Worm (Caenorhabditis elegans): ENCODE data around the gene clec-160.

clec-160 gene

DNA sequence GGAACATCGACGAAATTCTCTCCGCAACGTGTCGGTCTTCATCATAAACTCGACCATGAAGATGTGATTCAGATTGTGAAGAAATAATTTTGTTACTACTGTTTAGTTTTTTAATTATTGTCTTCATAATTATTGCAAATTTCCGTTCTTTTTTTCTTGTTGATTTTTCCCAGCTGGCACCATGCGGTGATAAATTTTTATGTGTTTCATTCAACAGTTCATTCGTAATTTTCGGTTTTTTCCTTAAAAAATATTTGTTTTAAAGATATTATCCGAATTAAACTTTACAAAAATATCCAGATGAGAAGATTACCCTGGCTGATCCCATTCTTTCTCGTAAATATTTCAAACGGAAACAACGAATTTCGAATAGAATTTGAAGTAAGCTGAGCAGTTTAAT is 28.7 kb downstream of the clec-160 start, which contains the start of gene C02F5.13:
Gene C02F5.13, plus strand, starts transcription at position 301 of the 400 bp plus-strand sequence.
- TF ChIP-seq ama-1 (optimal IDR thresholded peaks at IDR 0.05) (no peak), eor-1 (tag; optimal IDR thresholded peaks at IDR 0.05) (no peak), mml-1 (tag; optimal IDR thresholded peaks at IDR 0.05) (no peak), ztf-4 (tag; optimal IDR thresholded peaks at IDR 0.05) (no peak), R02D3.7 (tag; optimal IDR thresholded peaks at IDR 0.05) (no peak), nhr-67 (tag; optimal IDR thresholded peaks at IDR 0.05) (no peak)

DNA sequence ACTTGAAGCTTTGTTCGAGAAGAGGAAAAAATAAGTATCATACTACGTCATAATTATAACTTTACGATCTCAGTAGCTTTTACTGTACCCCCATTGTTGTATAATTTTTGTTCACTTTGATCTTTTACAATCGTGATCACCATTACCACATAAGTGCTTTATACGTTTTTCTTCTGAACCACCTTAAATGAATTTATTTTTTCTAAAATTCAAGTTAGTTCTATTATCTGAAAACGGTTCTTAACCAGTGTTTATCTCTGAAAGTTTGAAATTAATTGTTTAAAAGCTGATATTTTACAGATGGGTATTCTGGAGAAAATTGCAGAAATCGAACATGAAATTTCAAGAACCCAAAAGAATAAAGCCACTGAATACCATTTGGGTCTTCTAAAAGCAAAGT is 30.2 kb downstream of the clec-160 start, which contains the start of gene C02F5.3:
Gene C02F5.3, plus strand, starts transcription at position 301 of the 400 bp plus-strand sequence.
- TF ChIP-seq aly-2 (tag; optimal IDR thresholded peaks at IDR 0.05), result no peak
- no peak for TF ChIP-seq nhr-11 (tag; optimal IDR thresholded peaks at IDR 0.05)
- no peak for TF ChIP-seq egl-27 (tag; optimal IDR thresholded peaks at IDR 0.05)
- no peak for TF ChIP-seq nhr-28 (tag; optimal IDR thresholded peaks at IDR 0.05)
- TF ChIP-seq fkh-10 (GFP tag; optimal IDR thresholded peaks at IDR 0.05), result no peak
- no peak for TF ChIP-seq lsy-12 (tag; optimal IDR thresholded peaks at IDR 0.05)
- TF ChIP-seq nhr-237 (tag; optimal IDR thresholded peaks at IDR 0.05), result no peak
- TF ChIP-seq unc-62 (GFP tag; optimal IDR thresholded peaks at IDR 0.05), result no peak
- no peak for TF ChIP-seq ceh-28 (tag; optimal IDR thresholded peaks at IDR 0.05)
- TF ChIP-seq nhr-67 (tag; optimal IDR thresholded peaks at IDR 0.05), result no peak
- TF ChIP-seq nhr-77 (tag; optimal IDR thresholded peaks at IDR 0.05), result no peak
- no peak for TF ChIP-seq eor-1 (tag; optimal IDR thresholded peaks at IDR 0.05)

DNA sequence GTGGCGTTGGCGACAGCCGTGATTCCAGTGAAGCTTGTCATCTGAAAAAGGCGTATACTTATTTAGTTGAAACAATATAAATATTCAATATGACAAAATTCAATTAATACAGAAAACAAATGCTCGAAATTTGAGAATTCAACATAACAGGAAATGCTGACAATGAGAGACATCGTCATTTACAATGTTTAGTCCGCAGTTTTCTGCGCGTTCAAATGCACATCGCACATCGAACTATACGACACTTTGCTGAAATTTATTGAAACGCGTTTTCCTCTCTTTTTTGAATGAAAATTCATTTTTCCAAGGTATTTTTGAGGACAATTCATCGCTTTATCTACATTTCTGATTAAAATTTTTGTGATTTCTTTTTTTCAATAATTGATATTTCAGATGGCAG is 31.7 kb downstream of the clec-160 start, which contains the start of the genes pbs-6 and cids-1:
Gene pbs-6, minus strand, starts transcription at position 41 of the 400 bp plus-strand sequence.
Gene cids-1, plus strand, starts transcription at position 394 of the 400 bp plus-strand sequence.
- no peak for TF ChIP-seq ceh-28 (tag; optimal IDR thresholded peaks at IDR 0.05)
- TF ChIP-seq lin-15B (tag; optimal IDR thresholded peaks at IDR 0.05), result peak; percentile 27
- TF ChIP-seq nfya-1 (tag; optimal IDR thresholded peaks at IDR 0.05; ENCODE audit: insufficient read depth), result peak; percentile 36
- TF ChIP-seq skn-1 (tag; optimal IDR thresholded peaks at IDR 0.05), result peak; percentile 44
- peak; percentile 5 for TF ChIP-seq pha-4 (tag; optimal IDR thresholded peaks at IDR 0.05)
- no peak for TF ChIP-seq aly-2 (tag; optimal IDR thresholded peaks at IDR 0.05)

DNA sequence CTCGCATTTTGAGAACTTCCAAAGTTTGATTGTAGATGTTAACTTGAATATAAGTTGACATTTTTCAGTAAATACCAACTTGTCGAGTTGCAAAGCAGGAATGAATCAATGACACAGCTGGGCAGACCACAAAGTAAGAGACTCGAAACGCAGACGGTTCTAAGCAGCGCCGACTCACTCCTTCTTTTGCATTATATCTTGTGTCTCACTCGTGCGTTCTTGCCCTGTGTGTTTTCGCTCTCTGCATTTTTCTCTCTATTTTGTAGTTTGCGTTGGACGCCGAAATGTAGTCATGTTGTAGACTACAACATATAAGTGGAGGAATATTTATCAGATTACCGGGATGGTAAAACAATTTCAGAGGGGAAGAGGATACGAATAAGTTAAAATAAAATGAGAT is 33.0 kb downstream of the clec-160 start, which contains the start of gene C02F5.12:
Gene C02F5.12, minus strand, starts transcription at position 221 of the 400 bp plus-strand sequence.
- no peak for TF ChIP-seq aly-2 (tag; optimal IDR thresholded peaks at IDR 0.05)
- no peak for TF ChIP-seq nhr-77 (tag; optimal IDR thresholded peaks at IDR 0.05)
- no peak for TF ChIP-seq ceh-82 (tag; optimal IDR thresholded peaks at IDR 0.05)
- TF ChIP-seq nhr-28 (tag; optimal IDR thresholded peaks at IDR 0.05), result no peak
- peak; percentile 59 for TF ChIP-seq nfya-1 (tag; optimal IDR thresholded peaks at IDR 0.05; ENCODE audit: insufficient read depth)
- TF ChIP-seq sea-2 (GFP tag; optimal IDR thresholded peaks at IDR 0.05), result no peak
- TF ChIP-seq R02D3.7 (tag; optimal IDR thresholded peaks at IDR 0.05), result no peak
- no peak for TF ChIP-seq elt-3 (tag; optimal IDR thresholded peaks at IDR 0.05)
- TF ChIP-seq mdl-1 (tag; optimal IDR thresholded peaks at IDR 0.05), result no peak
- TF ChIP-seq elt-1 (tag; optimal IDR thresholded peaks at IDR 0.05), result no peak
- TF ChIP-seq elt-2 (tag; optimal IDR thresholded peaks at IDR 0.05), result peak; percentile 43
- TF ChIP-seq hmg-11 (tag; optimal IDR thresholded peaks at IDR 0.05), result peak; percentile 24
- TF ChIP-seq ztf-4 (tag; optimal IDR thresholded peaks at IDR 0.05), result no peak
- no peak for TF ChIP-seq unc-62 (GFP tag; optimal IDR thresholded peaks at IDR 0.05)
- TF ChIP-seq nhr-237 (tag; optimal IDR thresholded peaks at IDR 0.05), result no peak
- TF ChIP-seq nhr-11 (tag; optimal IDR thresholded peaks at IDR 0.05), result no peak
- no peak for TF ChIP-seq snpc-4 (tag; optimal IDR thresholded peaks at IDR 0.05)
- peak; percentile 17 for TF ChIP-seq nhr-23 (tag; optimal IDR thresholded peaks at IDR 0.05)
- peak; percentile 72 for TF ChIP-seq pha-4 (tag; optimal IDR thresholded peaks at IDR 0.05)
- no peak for TF ChIP-seq lin-15B (tag; optimal IDR thresholded peaks at IDR 0.05)
- TF ChIP-seq pqm-1 (tag; optimal IDR thresholded peaks at IDR 0.05), result peak; percentile 22
- TF ChIP-seq ama-1 (optimal IDR thresholded peaks at IDR 0.05), result peak; percentile 80
- no peak for TF ChIP-seq lin-39 (tag; optimal IDR thresholded peaks at IDR 0.05)
- no peak for TF ChIP-seq jun-1 (tag; optimal IDR thresholded peaks at IDR 0.05)
- TF ChIP-seq ceh-28 (tag; optimal IDR thresholded peaks at IDR 0.05), result no peak
- TF ChIP-seq ztf-11 (tag; optimal IDR thresholded peaks at IDR 0.05), result no peak
- peak; percentile 4 for TF ChIP-seq lsy-12 (tag; optimal IDR thresholded peaks at IDR 0.05)
- no peak for TF ChIP-seq ceh-16 (tag; optimal IDR thresholded peaks at IDR 0.05)
- no peak for TF ChIP-seq daf-12 (tag; optimal IDR thresholded peaks at IDR 0.05)
- TF ChIP-seq eor-1 (tag; optimal IDR thresholded peaks at IDR 0.05), result no peak
- TF ChIP-seq nhr-25 (tag; optimal IDR thresholded peaks at IDR 0.05), result peak; percentile 26
- no peak for TF ChIP-seq ZK546.5 (tag; optimal IDR thresholded peaks at IDR 0.05)
- TF ChIP-seq ceh-9 (tag; optimal IDR thresholded peaks at IDR 0.05), result no peak
